Fruit fly (Drosophila melanogaster) whole organism: ENCODE results near the gene CG6012.

ENCODE experiments used
- pan ChIP-seq: fragments of >200 bp; optimal IDR thresholded peaks from 2 replicates; lab custom pipeline; 2017
- psq ChIP-seq: fragments of >200 bp; optimal IDR thresholded peaks from 2 replicates; lab custom pipeline; 2017
- usp ChIP-seq: fragments of >200 bp; optimal IDR thresholded peaks from 2 replicates; lab custom pipeline; 2017; ENCODE audit warnings: missing biosample characterization, missing genetic modification characterization, mixed read lengths

DNA sequence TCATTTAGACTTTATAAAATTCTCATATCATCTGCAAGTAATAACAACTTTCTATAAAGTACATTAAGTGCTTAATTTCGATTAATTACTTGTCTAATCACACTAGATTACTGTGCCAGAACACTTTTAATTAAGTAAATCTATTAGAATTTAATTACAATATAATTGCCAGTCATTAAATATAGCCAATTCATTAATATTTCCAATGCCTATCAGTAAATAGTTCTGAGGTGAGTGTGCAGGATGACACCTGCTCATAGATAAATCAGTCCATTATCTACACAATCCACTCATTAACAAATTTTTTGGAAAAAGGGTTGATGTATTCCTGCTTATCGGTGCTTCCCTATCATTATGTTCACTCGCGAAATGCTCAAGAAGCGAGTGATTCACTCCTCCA lies 23.4 kb upstream of the CG6012 start:
- no peak for TF ChIP-seq usp
- no peak for TF ChIP-seq psq (lab: Kevin White, UChicago)
- TF ChIP-seq pan: no peak
